Fruit fly (Drosophila melanogaster): ENCODE results near the gene Sgs7.

Sgs7 gene

dm6 chr3L:11487327-11487973 is 22.2 kb upstream of the Sgs7 start, which contains the start of gene chrb:
TSS of gene chrb (plus strand) at chr3L:11487550.
- TF ChIP-seq CG11504 (tag; optimal IDR thresholded peaks at IDR 0.05) (peak; percentile 60), unc-4 (GFP tag; IDR thresholded peaks at IDR 0.05; ENCODE audit: partially characterized antibody) (peak; percentile 51), CG1832 (GFP tag; optimal IDR thresholded peaks at IDR 0.05) (peak; percentile 66), CG10321 (GFP tag; IDR thresholded peaks at IDR 0.05) (no peak), ind (GFP tag; optimal IDR thresholded peaks at IDR 0.05) (no peak), dmrt99B (tag; optimal IDR thresholded peaks at IDR 0.05) (peak; percentile 49), Mes4 (GFP tag; optimal IDR thresholded peaks at IDR 0.05) (peak; percentile 50), Sin3A (optimal IDR thresholded peaks at IDR 0.05) (no peak), tio (GFP tag; optimal IDR thresholded peaks at IDR 0.05) (no peak), CG4360 (GFP tag; IDR thresholded peaks at IDR 0.05) (peak; percentile 79), inv (GFP tag; IDR thresholded peaks at IDR 0.05; ENCODE audit: partially characterized antibody) (peak; percentile 39; the same call in 1 of the 2 replicates), emc (GFP tag; optimal IDR thresholded peaks at IDR 0.05) (no peak), zfh1 (GFP tag; IDR thresholded peaks at IDR 0.05) (0 out of 3 replicates have a peak, but pooled peaks have one; percentile 44), Bgb (GFP tag; IDR thresholded peaks at IDR 0.05; ENCODE audit: partially characterized antibody) (peak; percentile 74), Deaf1 (tag; optimal IDR thresholded peaks at IDR 0.05) (peak; percentile 58), MTF-1 (GFP tag; optimal IDR thresholded peaks at IDR 0.05; ENCODE audit: borderline replicate concordance) (peak; percentile 52), CG10209 (GFP tag; optimal IDR thresholded peaks at IDR 0.05) (peak; percentile 43), CG2875 (GFP tag; optimal IDR thresholded peaks at IDR 0.05) (peak; percentile 62), sima (GFP tag; optimal IDR thresholded peaks at IDR 0.05) (no peak), CG8765 (GFP tag; IDR thresholded peaks at IDR 0.05) (no peak), ci (GFP tag; IDR thresholded peaks at IDR 0.05) (peak; percentile 86), ato (GFP tag; IDR thresholded peaks at IDR 0.05; ENCODE audit: partially characterized antibody) (peak; percentile 69), hkb (optimal IDR thresholded peaks at IDR 0.05) (no peak), hkb (GFP tag; IDR thresholded peaks at IDR 0.05) (peak; percentile 73), hth (optimal IDR thresholded peaks at IDR 0.05) (no peak), Camta (GFP tag; optimal IDR thresholded peaks at IDR 0.05) (peak; percentile 52), CG10565 (GFP tag; optimal IDR thresholded peaks at IDR 0.05) (no peak), pros (GFP tag; optimal IDR thresholded peaks at IDR 0.05) (peak; percentile 84), CG6813 (GFP tag; optimal IDR thresholded peaks at IDR 0.05) (peak; percentile 64), CG17802 (tag; optimal IDR thresholded peaks at IDR 0.05) (peak; percentile 41), CG18619 (GFP tag; optimal IDR thresholded peaks at IDR 0.05) (peak; percentile 17), HLHmδ (GFP tag; optimal IDR thresholded peaks at IDR 0.05) (no peak), CG17829 (tag; optimal IDR thresholded peaks at IDR 0.05) (peak; percentile 80), amos (GFP tag; IDR thresholded peaks at IDR 0.05; ENCODE audit: partially characterized antibody) (peak; percentile 49; the same call in 1 of the 2 replicates), h (optimal IDR thresholded peaks at IDR 0.05) (no peak), bbx (GFP tag; IDR thresholded peaks at IDR 0.05; ENCODE audit: partially characterized antibody) (peak; percentile 80), Gug (GFP tag; IDR thresholded peaks at IDR 0.05) (peak; percentile 38; the same call in 2 of the 4 replicates), ewg (GFP tag; optimal IDR thresholded peaks at IDR 0.05) (peak; percentile 59), CG16779 (GFP tag; IDR thresholded peaks at IDR 0.05) (peak; percentile 74; the same call in 1 of the 2 replicates), CG18599 (GFP tag; optimal IDR thresholded peaks at IDR 0.05) (peak; percentile 75), kni (GFP tag; optimal IDR thresholded peaks at IDR 0.05) (peak; percentile 93), Oli (tag; optimal IDR thresholded peaks at IDR 0.05) (peak; percentile 26), crol (GFP tag; IDR thresholded peaks at IDR 0.05) (peak; percentile 51; the same call in 1 of the 2 replicates), lilli (GFP tag; optimal IDR thresholded peaks at IDR 0.05) (peak; percentile 69), her (GFP tag; optimal IDR thresholded peaks at IDR 0.05) (peak; percentile 81), Vsx1 (GFP tag; optimal IDR thresholded peaks at IDR 0.05) (peak; percentile 47), CG17361 (GFP tag; IDR thresholded peaks at IDR 0.05) (no peak), gsb-n (tag; optimal IDR thresholded peaks at IDR 0.05) (peak; percentile 69), CG4328 (GFP tag; optimal IDR thresholded peaks at IDR 0.05) (peak; percentile 42)
